Worm (Caenorhabditis elegans) whole organism, early embryonic: ENCODE data around the gene tbc-12.

Experiments
- B0310.2 ChIP-seq: sonication (generic microtip); optimal IDR thresholded peaks from 2 replicates; lab custom pipeline; 2016; ENCODE audit warnings: mild to moderate bottlenecking, missing genetic modification characterization, missing compliant biosample characterization
- F13C5.2 ChIP-seq: sonication (generic microtip); optimal IDR thresholded peaks from 2 replicates; lab custom pipeline; 2017; ENCODE audit warnings: mild to moderate bottlenecking, missing genetic modification characterization, inconsistent platforms, missing compliant biosample characterization
- aly-1 ChIP-seq: sonication (generic microtip); optimal IDR thresholded peaks from 2 replicates; lab custom pipeline; 2016; ENCODE audit warnings: missing genetic modification characterization, missing compliant biosample characterization
- ama-1 ChIP-seq: fragments of 150-350 bp; optimal IDR thresholded peaks from 2 replicates; lab custom pipeline; 2014
- ceh-13 ChIP-seq: fragments of 200-800 bp; sonication (Bioruptor generic); optimal IDR thresholded peaks from 2 replicates; lab custom pipeline; 2018; ENCODE audit warnings: mild to moderate bottlenecking, missing genetic modification characterization, missing compliant biosample characterization
- ceh-36 ChIP-seq: sonication (generic microtip); optimal IDR thresholded peaks from 2 replicates; lab custom pipeline; 2016; ENCODE audit warnings: missing genetic modification characterization, inconsistent platforms, missing compliant biosample characterization
- ets-7 ChIP-seq: sonication (generic microtip); optimal IDR thresholded peaks from 2 replicates; lab custom pipeline; 2016; ENCODE audit warnings: missing genotype, missing genetic modification characterization, missing compliant biosample characterization
- flt-1 ChIP-seq: fragments of 200-800 bp; sonication (Bioruptor generic); IDR thresholded peaks from 2 replicates; pipeline ENCODE4 v1.3.6; 2022; ENCODE audit warnings: missing genetic modification characterization, missing compliant biosample characterization
- hmbx-1 ChIP-seq: sonication (generic microtip); optimal IDR thresholded peaks from 2 replicates; lab custom pipeline; 2016; ENCODE audit warnings: mild to moderate bottlenecking, missing genetic modification characterization, missing compliant biosample characterization
- hmg-4 ChIP-seq: fragments of 200-800 bp; sonication (Bioruptor generic); optimal IDR thresholded peaks from 2 replicates; lab custom pipeline; 2018; ENCODE audit warnings: mild to moderate bottlenecking, missing genetic modification characterization, missing compliant biosample characterization
- hnd-1 ChIP-seq: sonication (generic microtip); optimal IDR thresholded peaks from 2 replicates; lab custom pipeline; 2016; ENCODE audit warnings: missing genetic modification characterization, missing compliant biosample characterization
- pes-1 ChIP-seq: fragments of 200-800 bp; sonication (Bioruptor generic); IDR thresholded peaks from 2 replicates; pipeline ENCODE4 v1.3.6; 2022; ENCODE audit warnings: missing genetic modification reagents, missing genetic modification characterization, missing compliant biosample characterization
- scrt-1 ChIP-seq: fragments of 200-800 bp; sonication (Bioruptor generic); IDR thresholded peaks from 2 replicates; pipeline ENCODE4 v1.3.6; 2022; ENCODE audit warnings: missing genetic modification characterization, missing compliant biosample characterization
- sea-1 ChIP-seq: fragments of 200-800 bp; sonication (Bioruptor generic); conservative IDR thresholded peaks from 2 replicates; pipeline ENCODE4 v1.3.6; 2022; ENCODE audit warnings: missing genetic modification characterization, missing compliant biosample characterization
- tbx-11 ChIP-seq: fragments of 200-800 bp; sonication (Bioruptor generic); IDR thresholded peaks from 2 replicates; pipeline ENCODE4 v1.3.6; 2022; ENCODE audit warnings: missing genetic modification characterization, missing compliant biosample characterization
- tbx-37 ChIP-seq: fragments of 200-800 bp; sonication (Bioruptor generic); conservative IDR thresholded peaks from 2 replicates; pipeline ENCODE4 v1.3.6; 2022; ENCODE audit warnings: missing genetic modification reagents, missing genetic modification characterization, missing compliant biosample characterization
- tra-4 ChIP-seq: sonication (generic microtip); optimal IDR thresholded peaks from 2 replicates; lab custom pipeline; 2017; ENCODE audit warnings: missing genetic modification characterization, missing compliant biosample characterization

The tbc-12 gene

ce11 chrX:2483078-2483477, 49.2 kb downstream of the tbc-12 start, which contains the start of gene K02E10.4:
Gene K02E10.4 (plus strand): TSS chrX:2483263.
- TF ChIP-seq flt-1 (GFP tag; lab: Robert Waterston, UW) (no peak), ama-1 (lab: Kevin White, UChicago) (no peak), tbx-11 (no peak), F13C5.2 (tag; lab: Kevin White, UChicago) (no peak), aly-1 (tag; lab: Kevin White, UChicago) (no peak), B0310.2 (tag; lab: Kevin White, UChicago) (no peak), scrt-1 (GFP tag; lab: Robert Waterston, UW) (no peak), hmbx-1 (tag; lab: Kevin White, UChicago) (no peak), hmg-4 (GFP tag; lab: Kevin White, UChicago) (no peak), ets-7 (tag; lab: Kevin White, UChicago) (no peak), hnd-1 (tag; lab: Kevin White, UChicago) (no peak), tbx-37 (no peak), ceh-13 (GFP tag; lab: Kevin White, UChicago) (no peak), sea-1 (no peak), pes-1 (GFP tag; lab: Robert Waterston, UW) (no peak)

- TF ChIP-seq hmbx-1 (tag; lab: Kevin White, UChicago) (no peak), tbx-11 (no peak), tra-4 (tag; lab: Kevin White, UChicago) (no peak), scrt-1 (GFP tag; lab: Robert Waterston, UW) (no peak), flt-1 (GFP tag; lab: Robert Waterston, UW) (no peak), tbx-37 (no peak), pes-1 (GFP tag; lab: Robert Waterston, UW) (no peak), sea-1 (no peak), hnd-1 (tag; lab: Kevin White, UChicago) (no peak)
These were observed 49.6 kb downstream of the tbc-12 start, which contains the start of gene K02E10.6 for ce11 chrX:2482622-2483021. Gene K02E10.6 (minus strand): TSS chrX:2482770.

DNA sequence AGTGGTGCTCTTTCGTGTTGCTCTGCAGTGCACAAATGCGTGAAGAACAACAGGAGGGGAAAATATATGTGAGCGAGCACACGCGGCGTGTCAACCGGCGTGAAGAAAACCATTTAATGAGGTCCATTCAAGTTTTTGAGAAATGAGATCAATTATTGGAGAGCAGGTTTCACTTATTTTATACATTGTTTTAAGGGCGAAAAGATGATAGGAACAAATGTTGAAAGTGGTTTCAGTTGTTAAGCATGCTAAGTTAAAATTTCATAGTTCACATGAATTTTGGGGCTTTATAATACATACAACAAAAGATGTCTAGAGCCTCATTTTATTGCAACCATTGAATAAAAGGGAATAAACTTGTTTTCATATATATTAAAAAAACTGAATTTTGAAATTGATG, 53.4 kb downstream of the tbc-12 start, which contains the start of gene K02E10.5:
Gene K02E10.5, minus strand, starts transcription at position 101 of the 400 bp plus-strand sequence.
- TF ChIP-seq tbx-37 (no peak), scrt-1 (GFP tag; lab: Robert Waterston, UW) (no peak), hnd-1 (tag; lab: Kevin White, UChicago) (no peak), tra-4 (tag; lab: Kevin White, UChicago) (no peak), flt-1 (GFP tag; lab: Robert Waterston, UW) (no peak), ceh-13 (GFP tag; lab: Kevin White, UChicago) (no peak), aly-1 (tag; lab: Kevin White, UChicago) (no peak), ceh-36 (tag; lab: Kevin White, UChicago) (no peak), ets-7 (tag; lab: Kevin White, UChicago) (no peak), hmg-4 (GFP tag; lab: Kevin White, UChicago) (no peak), ama-1 (lab: Kevin White, UChicago) (no peak), hmbx-1 (tag; lab: Kevin White, UChicago) (no peak), B0310.2 (tag; lab: Kevin White, UChicago) (no peak), F13C5.2 (tag; lab: Kevin White, UChicago) (no peak), tbx-11 (no peak), sea-1 (no peak), pes-1 (GFP tag; lab: Robert Waterston, UW) (no peak)

DNA sequence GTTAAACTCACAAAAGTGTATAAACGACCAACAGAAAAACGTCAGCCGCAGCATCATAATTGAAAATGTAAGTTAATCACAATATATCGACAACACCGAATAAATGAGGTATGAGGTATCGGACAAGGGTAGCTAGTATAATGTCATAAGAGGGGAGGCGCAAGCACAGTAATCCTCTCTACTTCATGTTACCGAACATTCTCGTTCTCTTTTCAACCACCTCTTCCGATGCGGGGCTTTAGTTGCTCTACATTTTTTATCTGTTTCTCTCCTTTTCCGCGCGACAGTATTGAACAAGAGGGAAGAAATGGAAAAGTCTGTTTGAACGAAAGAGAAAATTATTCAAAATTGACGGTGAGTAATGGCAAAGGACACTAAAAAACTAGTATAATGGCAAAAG, 56.4 kb downstream of the tbc-12 start, which contains the start of gene R04B3.3:
Gene R04B3.3, minus strand, starts transcription at position 101 of the 400 bp plus-strand sequence.
- TF ChIP-seq flt-1 (GFP tag; lab: Robert Waterston, UW) = no peak
- TF ChIP-seq B0310.2 (tag; lab: Kevin White, UChicago) = no peak
- TF ChIP-seq ceh-13 (GFP tag; lab: Kevin White, UChicago) = no peak
- no peak for TF ChIP-seq tbx-37
- no peak for TF ChIP-seq pes-1 (GFP tag; lab: Robert Waterston, UW)
- TF ChIP-seq tra-4 (tag; lab: Kevin White, UChicago) = no peak
